Fruit fly (Drosophila melanogaster) whole organism, wandering third instar larva: ENCODE results near the gene bb8.
A peak's percentile ranks its signal among the peaks of the same experiment; 100 is the strongest.

Source experiments
- Hr78 ChIP-seq: fragments of >200 bp; optimal IDR thresholded peaks from 2 replicates; lab custom pipeline; 2017; ENCODE audit warnings: missing biosample characterization, missing genetic modification characterization
- N ChIP-seq: fragments of >200 bp; optimal IDR thresholded peaks from 2 replicates; lab custom pipeline; 2018; ENCODE audit warnings: missing biosample characterization, missing external identifiers, missing genetic modification characterization
- Rel ChIP-seq, 2 experiments: fragments of 200-800 bp; sonication (Bioruptor generic) in 1 of 2; optimal IDR thresholded peaks; 2 replicates in 1 of 2; 3 replicates in 1 of 2; lab custom pipeline; 2016 to 2019; ENCODE audit warnings: mild to moderate bottlenecking in 2 of 2, missing biosample characterization in 2 of 2, missing genetic modification characterization in 2 of 2, moderate library complexity in 1 of 2
- brk ChIP-seq: fragments of 200-800 bp; sonication (Bioruptor generic); optimal IDR thresholded peaks from 2 replicates; lab custom pipeline; 2016; ENCODE audit warnings: missing biosample characterization, mild to moderate bottlenecking, missing genetic modification characterization
- dmrt93B ChIP-seq: fragments of 200-800 bp; sonication (Bioruptor generic); optimal IDR thresholded peaks from 2 replicates; lab custom pipeline; 2018; ENCODE audit warnings: missing biosample characterization, mild to moderate bottlenecking, missing genetic modification characterization
- ey ChIP-seq: fragments of 200-800 bp; sonication (Bioruptor generic); optimal IDR thresholded peaks from 2 replicates; lab custom pipeline; 2016; ENCODE audit warnings: missing biosample characterization, missing genetic modification characterization
- pan ChIP-seq: fragments of >200 bp; optimal IDR thresholded peaks from 2 replicates; lab custom pipeline; 2017
- psq ChIP-seq: fragments of 200-800 bp; sonication (Bioruptor generic); optimal IDR thresholded peaks from 3 replicates; lab custom pipeline; 2017; ENCODE audit warnings: missing biosample characterization, mild to moderate bottlenecking, missing genetic modification characterization, moderate library complexity
- rgr ChIP-seq: fragments of 200-800 bp; sonication (Bioruptor generic); optimal IDR thresholded peaks from 3 replicates; lab custom pipeline; 2016; ENCODE audit warnings: missing biosample characterization, mild to moderate bottlenecking, missing genetic modification characterization
- usp ChIP-seq: fragments of >200 bp; optimal IDR thresholded peaks from 2 replicates; lab custom pipeline; 2017; ENCODE audit warnings: missing biosample characterization, missing genetic modification characterization

dm6 chr3R:23297132-23297862, 7.3 kb upstream of the bb8 start:
- TF ChIP-seq pan (lab: Kevin White, UChicago) (no peak), ey (GFP tag; lab: Kevin White, UChicago) (peak; percentile 68), usp (GFP tag; lab: Kevin White, UChicago) (no peak), psq (peak; percentile 62), Hr78 (GFP tag; lab: Kevin White, UChicago) (no peak), brk (GFP tag; lab: Kevin White, UChicago) (peak; percentile 34), N (GFP tag; lab: Kevin White, UChicago) (no peak), Rel (GFP tag; optimal IDR thresholded peaks at IDR 0.05; lab: Kevin White, UChicago) (no peak), Rel (tag; optimal IDR thresholded peaks at IDR 0.05; lab: Kevin White, UChicago) (no peak), rgr (peak; percentile 64), dmrt93B (peak; percentile 30)
